Fruit fly (Drosophila melanogaster) Kc167 (cell line): ENCODE results near the gene CG31093.

Experiments
- Myc ChIP-seq: fragments of >200 bp; optimal IDR thresholded peaks from 2 replicates; lab custom pipeline; 2017; ENCODE audit warnings: missing external identifiers
- Sin3A ChIP-seq: fragments of >200 bp; optimal IDR thresholded peaks from 2 replicates; lab custom pipeline; 2018; ENCODE audit warnings: missing external identifiers
- h ChIP-seq: fragments of >200 bp; optimal IDR thresholded peaks from 3 replicates; lab custom pipeline; 2018; ENCODE audit warnings: missing external identifiers
- insv ChIP-seq: fragments of >200 bp; optimal IDR thresholded peaks from 3 replicates; lab custom pipeline; 2018; ENCODE audit warnings: missing external identifiers
- psq ChIP-seq: fragments of >200 bp; optimal IDR thresholded peaks from 2 replicates; lab custom pipeline; 2017; ENCODE audit warnings: missing external identifiers
- ttk ChIP-seq: sonication (Bioruptor generic); optimal IDR thresholded peaks from 2 replicates; lab custom pipeline; 2017; ENCODE audit warnings: missing external identifiers

dm6 chr3R:25787198-25787597 is 3.1 kb downstream of the CG31093 start, which contains the start of gene CG4960:
- TF ChIP-seq ttk (lab: Kevin White, UChicago) (no peak), Myc (no peak), h (lab: Kevin White, UChicago) (no peak), Sin3A (lab: Kevin White, UChicago) (no peak), psq (lab: Kevin White, UChicago) (no peak), insv (lab: Kevin White, UChicago) (no peak)
